Fruit fly (Drosophila melanogaster): ENCODE measurements around the gene CG32241.

DNA sequence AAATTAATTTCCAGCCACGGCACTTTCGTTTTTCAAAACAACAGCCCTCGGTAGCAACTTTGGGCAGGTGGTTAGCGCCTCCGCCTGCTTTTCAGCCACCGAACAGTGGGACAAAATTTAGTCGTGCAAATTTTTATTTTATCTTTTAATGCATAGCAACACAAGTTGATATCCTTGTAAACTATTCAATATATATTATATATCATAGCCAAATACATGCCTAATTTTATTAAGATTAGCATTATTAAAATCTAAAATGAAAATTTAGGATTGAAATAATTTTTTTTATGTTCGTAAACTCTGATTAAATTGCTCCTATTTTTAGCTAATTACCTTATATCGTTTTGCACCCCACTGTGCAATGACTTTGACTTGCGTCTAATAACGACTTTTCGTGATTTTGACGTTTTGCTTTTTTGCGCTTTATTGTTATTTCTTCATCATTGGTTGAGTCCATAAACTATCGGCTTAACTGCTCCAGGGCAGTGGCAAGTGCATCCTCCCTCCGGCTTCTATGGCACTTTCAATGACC is 42.6 kb upstream of the CG32241 start:
- TF ChIP-seq gl (tag; optimal IDR thresholded peaks at IDR 0.05) (no peak), CG8301 (tag; optimal IDR thresholded peaks at IDR 0.05) (no peak), EcR (GFP tag; optimal IDR thresholded peaks at IDR 0.05) (no peak), CG32121 (GFP tag; IDR thresholded peaks at IDR 0.05) (no peak), D1 (tag; optimal IDR thresholded peaks at IDR 0.05) (no peak), Pif1B (GFP tag; optimal IDR thresholded peaks at IDR 0.05) (peak; percentile 10), CG15710 (tag; optimal IDR thresholded peaks at IDR 0.05) (no peak), CG12605 (GFP tag; IDR thresholded peaks at IDR 0.05) (no peak), CG10348 (GFP tag; IDR thresholded peaks at IDR 0.05) (no peak), CG17806 (tag; optimal IDR thresholded peaks at IDR 0.05) (no peak), Snoo (tag; optimal IDR thresholded peaks at IDR 0.05) (no peak), CG34367 (tag; optimal IDR thresholded peaks at IDR 0.05) (no peak), CG13204 (GFP tag; optimal IDR thresholded peaks at IDR 0.05) (no peak)

Measured in whole organism, pupa.